Fruit fly (Drosophila melanogaster) whole organism, wandering third instar larva: ENCODE measurements around the gene CG15927.

ENCODE experiments used
- CG32264 ChIP-seq: fragments of 200-800 bp; sonication (Bioruptor generic); optimal IDR thresholded peaks from 2 replicates; lab custom pipeline; 2016; ENCODE audit warnings: missing biosample characterization, missing genetic modification characterization
- CG9705 ChIP-seq: fragments of 200-800 bp; sonication (Bioruptor generic); optimal IDR thresholded peaks from 2 replicates; lab custom pipeline; 2018; ENCODE audit warnings: missing biosample characterization, mild to moderate bottlenecking, missing genetic modification characterization
- CrebA ChIP-seq: fragments of 200-800 bp; sonication (Bioruptor generic); optimal IDR thresholded peaks from 2 replicates; lab custom pipeline; 2016; ENCODE audit warnings: missing biosample characterization, mild to moderate bottlenecking, missing genetic modification characterization, borderline replicate concordance
- Dfd ChIP-seq: fragments of >200 bp; optimal IDR thresholded peaks from 2 replicates; lab custom pipeline; 2017; ENCODE audit warnings: missing biosample characterization, missing genetic modification characterization
- Dif ChIP-seq: fragments of 200-275, 200-300 bp; sonication (Bioruptor generic); optimal IDR thresholded peaks from 2 replicates; lab custom pipeline; 2018; ENCODE audit warnings: missing biosample characterization, missing genetic modification characterization; ENCODE audit not compliant: partially characterized antibody
- GATAd ChIP-seq: sonication (Bioruptor generic); optimal IDR thresholded peaks from 2 replicates; lab custom pipeline; 2016; ENCODE audit warnings: missing biosample characterization, missing genetic modification characterization
- HLH106 ChIP-seq: fragments of 200-800 bp; optimal IDR thresholded peaks from 3 replicates; lab custom pipeline; 2019; ENCODE audit warnings: missing biosample characterization, mild to moderate bottlenecking, missing genetic modification characterization, moderate library complexity
- Hnf4 ChIP-seq: fragments of 200-800 bp; sonication (Bioruptor generic); optimal IDR thresholded peaks from 2 replicates; lab custom pipeline; 2016; ENCODE audit warnings: missing biosample characterization, mild to moderate bottlenecking, missing genetic modification characterization
- Hr83 ChIP-seq: fragments of 200-300 bp; sonication (Bioruptor generic); optimal IDR thresholded peaks from 2 replicates; lab custom pipeline; 2016; ENCODE audit warnings: missing biosample characterization, mild to moderate bottlenecking, missing genetic modification characterization, moderate library complexity; ENCODE audit not compliant: poor library complexity, severe bottlenecking
- Myc ChIP-seq: fragments of >200 bp; optimal IDR thresholded peaks from 2 replicates; lab custom pipeline; 2017
- N ChIP-seq: fragments of >200 bp; optimal IDR thresholded peaks from 2 replicates; lab custom pipeline; 2018; ENCODE audit warnings: missing biosample characterization, missing external identifiers, missing genetic modification characterization
- OdsH ChIP-seq: fragments of 200-800 bp; sonication (Bioruptor generic); optimal IDR thresholded peaks from 2 replicates; lab custom pipeline; 2016; ENCODE audit warnings: missing biosample characterization, mild to moderate bottlenecking, missing genetic modification characterization
- Rel ChIP-seq, 2 experiments: fragments of 200-800 bp; sonication (Bioruptor generic) in 1 of 2; optimal IDR thresholded peaks; 2 replicates in 1 of 2; 3 replicates in 1 of 2; lab custom pipeline; 2016 to 2019; ENCODE audit warnings: mild to moderate bottlenecking in 2 of 2, missing biosample characterization in 2 of 2, missing genetic modification characterization in 2 of 2, moderate library complexity in 1 of 2
- Sp1 ChIP-seq: fragments of 200-800 bp; sonication (Bioruptor generic); optimal IDR thresholded peaks from 3 replicates; lab custom pipeline; 2019; ENCODE audit warnings: missing biosample characterization, mild to moderate bottlenecking, missing genetic modification characterization, moderate library complexity
- Vsx2 ChIP-seq: fragments of 200-300, 225-300 bp; sonication (Bioruptor generic); optimal IDR thresholded peaks from 2 replicates; lab custom pipeline; 2018; ENCODE audit warnings: missing biosample characterization, missing genetic modification characterization; ENCODE audit not compliant: partially characterized antibody
- br ChIP-seq: fragments of 200-800 bp; sonication (Bioruptor generic); optimal IDR thresholded peaks from 2 replicates; lab custom pipeline; 2016; ENCODE audit warnings: missing biosample characterization, missing genetic modification characterization
- dl ChIP-seq, 2 experiments: fragments of 175-275, 200-275 bp in 1 of 2; fragments of 200-275 bp in 1 of 2; sonication (Bioruptor generic); optimal IDR thresholded peaks; lab custom pipeline; 2018; ENCODE audit warnings: mild to moderate bottlenecking in 2 of 2, missing biosample characterization in 2 of 2, missing genetic modification characterization in 2 of 2, moderate library complexity in 2 of 2; ENCODE audit not compliant: partially characterized antibody in 2 of 2, insufficient read depth in 1 of 2
- dmrt93B ChIP-seq: fragments of 200-800 bp; sonication (Bioruptor generic); optimal IDR thresholded peaks from 2 replicates; lab custom pipeline; 2018; ENCODE audit warnings: missing biosample characterization, mild to moderate bottlenecking, missing genetic modification characterization
- dsf ChIP-seq: sonication (Bioruptor generic); optimal IDR thresholded peaks from 2 replicates; lab custom pipeline; 2016; ENCODE audit warnings: missing biosample characterization, missing genetic modification characterization, borderline replicate concordance
- foxo ChIP-seq, 2 experiments: fragments of 200-800 bp; sonication (Bioruptor generic); optimal IDR thresholded peaks; 2 replicates in 1 of 2; 3 replicates in 1 of 2; lab custom pipeline; 2016 to 2017; ENCODE audit warnings: missing biosample characterization in 2 of 2, missing genetic modification characterization in 2 of 2
- fru ChIP-seq: fragments of 200-800 bp; sonication (Bioruptor generic); optimal IDR thresholded peaks from 3 replicates; lab custom pipeline; 2016; ENCODE audit warnings: missing biosample characterization, mild to moderate bottlenecking, missing genetic modification characterization
- jim ChIP-seq: fragments of 175-275, 200-325 bp; sonication (Bioruptor generic); optimal IDR thresholded peaks from 2 replicates; lab custom pipeline; 2016; ENCODE audit warnings: missing biosample characterization, mild to moderate bottlenecking, missing genetic modification characterization
- pan ChIP-seq: fragments of >200 bp; optimal IDR thresholded peaks from 2 replicates; lab custom pipeline; 2017
- psq ChIP-seq: fragments of 200-800 bp; sonication (Bioruptor generic); optimal IDR thresholded peaks from 3 replicates; lab custom pipeline; 2017; ENCODE audit warnings: missing biosample characterization, mild to moderate bottlenecking, missing genetic modification characterization, moderate library complexity
- rgr ChIP-seq: fragments of 200-800 bp; sonication (Bioruptor generic); optimal IDR thresholded peaks from 3 replicates; lab custom pipeline; 2016; ENCODE audit warnings: missing biosample characterization, mild to moderate bottlenecking, missing genetic modification characterization
- sage ChIP-seq: fragments of 200-800 bp; sonication (Bioruptor generic); optimal IDR thresholded peaks from 2 replicates; lab custom pipeline; 2016; ENCODE audit warnings: missing biosample characterization, mild to moderate bottlenecking, missing genetic modification characterization
- sv ChIP-seq: fragments of 200-800 bp; sonication (Bioruptor generic); optimal IDR thresholded peaks from 3 replicates; lab custom pipeline; 2016; ENCODE audit warnings: missing biosample characterization, missing genetic modification characterization
- tai ChIP-seq: sonication (Bioruptor generic); optimal IDR thresholded peaks from 2 replicates; lab custom pipeline; 2016; ENCODE audit warnings: missing biosample characterization, missing genetic modification characterization
- woc ChIP-seq: sonication (Bioruptor generic); optimal IDR thresholded peaks from 2 replicates; lab custom pipeline; 2016; ENCODE audit warnings: missing biosample characterization, mild to moderate bottlenecking, missing genetic modification characterization

CG15927 gene

DNA sequence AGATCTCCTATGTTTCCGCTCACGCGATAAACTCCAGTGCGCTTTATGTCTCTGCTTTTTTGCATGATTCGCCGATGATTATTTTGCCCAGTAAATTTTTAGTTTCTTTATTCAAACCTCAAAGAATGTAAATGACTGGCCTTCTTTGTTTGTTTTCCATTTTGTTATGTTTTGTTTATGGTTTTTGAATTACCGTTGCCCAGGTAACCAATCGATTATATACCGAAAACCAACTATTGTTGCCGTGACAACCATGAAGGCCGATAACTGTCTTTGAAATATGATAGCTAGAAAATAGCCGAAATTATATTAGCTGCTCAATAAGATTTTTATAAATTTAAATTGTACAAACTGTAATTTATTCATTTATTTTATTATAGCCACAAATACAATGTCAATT, 42.0 kb downstream of the CG15927 start, which contains the start of gene Mks1:
Gene Mks1, minus strand, starts transcription at position 101 of the 400 bp plus-strand sequence.
- TF ChIP-seq Hr83 (GFP tag; lab: Kevin White, UChicago), result no peak
- no peak for TF ChIP-seq Dfd (GFP tag; lab: Kevin White, UChicago)
- no peak for TF ChIP-seq CrebA (GFP tag; lab: Kevin White, UChicago)
- no peak for TF ChIP-seq Vsx2
- no peak for TF ChIP-seq fru
- no peak for TF ChIP-seq rgr (GFP tag; lab: Kevin White, UChicago)
- TF ChIP-seq Myc, result no peak
- no peak for TF ChIP-seq Hnf4 (GFP tag; lab: Kevin White, UChicago)
- no peak for TF ChIP-seq N (GFP tag; lab: Kevin White, UChicago)
- TF ChIP-seq foxo (GFP tag; optimal IDR thresholded peaks at IDR 0.05; lab: Kevin White, UChicago), result no peak
- TF ChIP-seq sage (GFP tag; lab: Kevin White, UChicago), result no peak
- TF ChIP-seq br (GFP tag; lab: Kevin White, UChicago), result no peak
- TF ChIP-seq Dif (GFP tag; lab: Kevin White, UChicago), result no peak
- TF ChIP-seq woc (GFP tag; lab: Kevin White, UChicago), result no peak
- no peak for TF ChIP-seq dl (GFP tag; optimal IDR thresholded peaks at IDR 0.05; lab: Kevin White, UChicago; ENCODE audit: insufficient read depth in 1 of 2, partially characterized antibody in 2 of 2)
- TF ChIP-seq psq (GFP tag; lab: Kevin White, UChicago), result no peak
- TF ChIP-seq CG9705 (GFP tag; lab: Kevin White, UChicago), result no peak
- TF ChIP-seq, all 38 proteins: peak for 0

dm6 chrX:12496930-12497329, 42.4 kb downstream of the CG15927 start, which contains the start of gene mdu:
TSS of gene mdu (plus strand) at chrX:12497188.
- no peak for TF ChIP-seq CG32264
- peak; percentile 73 for TF ChIP-seq Myc
- TF ChIP-seq br (GFP tag; lab: Kevin White, UChicago), result no peak
- peak in 1 of 2 experiments; percentile 19 for TF ChIP-seq foxo (GFP tag; optimal IDR thresholded peaks at IDR 0.05; lab: Kevin White, UChicago)
- TF ChIP-seq rgr (GFP tag; lab: Kevin White, UChicago), result no peak
- TF ChIP-seq psq (GFP tag; lab: Kevin White, UChicago), result peak; percentile 68
- TF ChIP-seq dsf (GFP tag; lab: Kevin White, UChicago), result no peak
- TF ChIP-seq jim (GFP tag; lab: Kevin White, UChicago), result no peak
- no peak for TF ChIP-seq Rel (GFP tag; optimal IDR thresholded peaks at IDR 0.05; lab: Kevin White, UChicago)
- no peak for TF ChIP-seq Rel (tag; optimal IDR thresholded peaks at IDR 0.05; lab: Kevin White, UChicago)
- TF ChIP-seq HLH106, result peak; percentile 45
- TF ChIP-seq GATAd (GFP tag; lab: Kevin White, UChicago), result no peak
- peak; percentile 34 for TF ChIP-seq dmrt93B
- TF ChIP-seq woc (GFP tag; lab: Kevin White, UChicago), result peak; percentile 34
- no peak for TF ChIP-seq Hr83 (GFP tag; lab: Kevin White, UChicago)
- no peak for TF ChIP-seq sv

DNA sequence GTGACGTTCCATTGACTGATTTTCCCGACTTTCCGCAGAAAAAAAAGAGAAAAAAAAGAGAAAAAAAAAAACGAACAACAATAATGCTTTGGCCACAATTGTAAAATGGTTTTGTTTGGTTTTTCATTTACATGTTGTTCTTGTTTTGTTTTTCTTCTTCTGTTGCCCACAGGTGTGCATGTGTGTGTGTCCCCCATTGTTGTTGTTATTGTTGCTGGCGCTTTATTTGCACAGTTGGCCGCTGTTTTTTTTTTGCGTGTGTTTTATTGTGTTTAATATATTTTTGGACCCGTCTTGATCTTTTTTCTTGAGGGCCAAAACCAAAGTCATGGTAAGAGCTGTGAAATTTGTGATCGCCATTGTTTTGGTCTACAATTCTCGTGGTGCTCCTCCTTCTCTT, 43.6 kb downstream of the CG15927 start:
- TF ChIP-seq Sp1 (GFP tag; lab: Kevin White, UChicago) (no peak), Hr83 (GFP tag; lab: Kevin White, UChicago) (no peak), fru (no peak), tai (GFP tag; lab: Kevin White, UChicago) (no peak), Vsx2 (no peak), Dif (GFP tag; lab: Kevin White, UChicago) (no peak), OdsH (no peak), foxo (GFP tag; optimal IDR thresholded peaks at IDR 0.05; lab: Kevin White, UChicago) (no peak), GATAd (GFP tag; lab: Kevin White, UChicago) (no peak), pan (lab: Kevin White, UChicago) (no peak), N (GFP tag; lab: Kevin White, UChicago) (no peak)
- TF ChIP-seq, all 38 proteins: peak for 0
